Worm (Caenorhabditis elegans): ENCODE results near the gene ZK688.7.

The ZK688.7 gene

DNA sequence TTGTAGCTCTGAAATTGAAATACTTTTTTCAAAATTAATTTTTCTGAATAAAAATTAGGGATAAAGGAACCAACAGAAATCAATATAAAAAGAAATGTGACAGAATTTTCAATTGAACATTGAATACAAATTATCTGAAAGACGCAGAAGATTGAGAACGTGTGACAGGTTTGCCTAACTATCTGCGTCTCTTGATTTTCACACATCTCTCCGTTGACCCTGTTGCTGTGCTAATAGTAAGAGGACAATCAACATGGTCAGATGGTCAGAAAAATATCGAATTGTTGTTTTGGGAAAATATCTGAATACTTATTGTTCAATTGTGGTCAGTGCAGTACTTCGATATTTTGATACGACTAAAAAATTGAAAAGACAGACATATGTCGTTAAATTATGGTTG is at the start of gene ZK688.7 (continued):
- TF ChIP-seq efl-3 (GFP tag; optimal IDR thresholded peaks at IDR 0.05) = no peak
- TF ChIP-seq vab-15 (tag; optimal IDR thresholded peaks at IDR 0.05) = no peak
- TF ChIP-seq lsy-2 (tag; optimal IDR thresholded peaks at IDR 0.05) = peak in 1 of 2 experiments; percentile 15
- TF ChIP-seq aly-2 (tag; optimal IDR thresholded peaks at IDR 0.05) = no peak
- TF ChIP-seq jun-1 (tag; optimal IDR thresholded peaks at IDR 0.05) = no peak
- no peak for TF ChIP-seq fkh-4 (tag; optimal IDR thresholded peaks at IDR 0.05; ENCODE audit: borderline replicate concordance)

DNA sequence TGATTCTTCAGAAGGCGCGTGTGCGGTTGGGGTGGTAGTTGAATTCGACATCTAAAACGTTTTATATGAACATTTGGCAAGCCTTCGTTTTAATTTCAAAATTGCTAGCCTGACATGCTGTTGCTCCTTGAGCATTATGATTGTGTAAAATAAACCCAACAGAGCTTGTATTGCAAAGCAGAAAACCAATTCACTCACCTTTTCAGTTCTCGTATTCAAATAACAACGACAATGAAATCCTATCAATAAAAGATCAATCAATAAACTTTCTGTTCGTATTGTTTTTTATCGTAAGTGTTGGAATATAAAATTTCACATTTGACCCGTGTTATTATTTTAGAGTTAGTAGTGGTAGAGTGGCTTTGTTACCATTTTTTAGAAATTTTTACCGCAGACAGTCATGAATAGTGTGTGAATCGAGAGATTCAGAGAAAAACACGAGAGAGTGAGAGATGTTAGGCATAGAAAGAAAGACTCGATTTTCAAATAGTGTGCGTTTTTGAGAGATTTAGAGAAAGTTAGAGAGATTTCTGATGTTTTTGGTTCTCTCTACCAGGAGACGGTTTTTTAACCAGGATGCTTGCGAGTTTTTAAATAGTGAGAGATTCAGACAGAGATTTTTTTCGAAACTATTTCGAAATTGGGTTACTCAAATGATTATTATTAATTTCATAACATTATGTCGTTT is 47.6 kb upstream of the ZK688.7 start, which contains the start of gene F54H12.10:
TSS of gene F54H12.10 (minus strand) at position 51 of the 688 bp plus-strand sequence.
- TF ChIP-seq nhr-19 (GFP tag; conservative IDR thresholded peaks at IDR 0.05) = peak; percentile 33; the same call in 1 of the 2 replicates
- TF ChIP-seq dsc-1 (tag; optimal IDR thresholded peaks at IDR 0.05) = peak; percentile 8

- TF ChIP-seq dpl-1 (GFP tag; optimal IDR thresholded peaks at IDR 0.05) (peak in 1 of 3 experiments; percentile 39), ces-1 (GFP tag; optimal IDR thresholded peaks at IDR 0.05) (no peak), nhr-85 (tag) (no peak), pag-3 (tag; optimal IDR thresholded peaks at IDR 0.05; ENCODE audit: borderline replicate concordance, insufficient read depth) (no peak), unc-62 (GFP tag; optimal IDR thresholded peaks at IDR 0.05) (no peak), mef-2 (tag; optimal IDR thresholded peaks at IDR 0.05) (no peak), nhr-237 (tag; optimal IDR thresholded peaks at IDR 0.05) (no peak), snpc-4 (tag; optimal IDR thresholded peaks at IDR 0.05) (no peak), swsn-7 (tag; optimal IDR thresholded peaks at IDR 0.05) (peak; percentile 11), C34B4.2 (tag; optimal IDR thresholded peaks at IDR 0.05) (no peak), lsy-2 (tag; optimal IDR thresholded peaks at IDR 0.05) (peak; percentile 0 to 34), elt-2 (tag; optimal IDR thresholded peaks at IDR 0.05) (no peak), C16A3.4 (tag; optimal IDR thresholded peaks at IDR 0.05) (no peak), hpl-2 (GFP tag; optimal IDR thresholded peaks at IDR 0.05) (no peak), tlp-1 (tag; optimal IDR thresholded peaks at IDR 0.05) (no peak), pax-3 (tag; optimal IDR thresholded peaks at IDR 0.05) (no peak), fkh-8 (tag; optimal IDR thresholded peaks at IDR 0.05) (no peak), nhr-28 (tag; optimal IDR thresholded peaks at IDR 0.05) (no peak), lin-35 (GFP tag; optimal IDR thresholded peaks at IDR 0.05) (peak in 1 of 2 experiments; percentile 13), unc-86 (tag; optimal IDR thresholded peaks at IDR 0.05) (no peak), nhr-71 (tag; optimal IDR thresholded peaks at IDR 0.05) (peak; percentile 31), lin-13 (GFP tag; optimal IDR thresholded peaks at IDR 0.05) (no peak), ceh-63 (GFP tag; optimal IDR thresholded peaks at IDR 0.05) (no peak), nhr-77 (tag; optimal IDR thresholded peaks at IDR 0.05) (no peak), mep-1 (tag; optimal IDR thresholded peaks at IDR 0.05) (peak; percentile 28), ama-1 (optimal IDR thresholded peaks at IDR 0.05) (no peak), snu-23 (GFP tag; optimal IDR thresholded peaks at IDR 0.05) (peak; percentile 41), mab-9 (GFP tag; IDR thresholded peaks at IDR 0.05) (no peak), efl-1 (optimal IDR thresholded peaks at IDR 0.05) (peak; percentile 48 to 62), efl-1 (GFP tag; optimal IDR thresholded peaks at IDR 0.05 in 1 of 2) (peak in 1 of 2 experiments; percentile 83), blmp-1 (tag; optimal IDR thresholded peaks at IDR 0.05) (peak; percentile 2)
Measured at ce11 chrIII:7958085-7958484, 46.7 kb upstream of the ZK688.7 start, which contains the start of gene C29E4.11. Gene C29E4.11 (minus strand): TSS chrIII:7958114.

- TF ChIP-seq hlh-17 (GFP tag; optimal IDR thresholded peaks at IDR 0.05; ENCODE audit: borderline replicate concordance) (no peak), efl-1 (optimal IDR thresholded peaks at IDR 0.05) (no peak), efl-1 (GFP tag; optimal IDR thresholded peaks at IDR 0.05 in 1 of 2) (peak in 1 of 2 experiments; percentile 43)
Measured at ce11 chrIII:7956965-7957364, 45.5 kb upstream of the ZK688.7 start, which contains the start of gene C29E4.9. Gene C29E4.9 (minus strand): TSS chrIII:7957065.
